Worm (Caenorhabditis elegans): Measurements from ENCODE around the gene lgc-58.
A peak's percentile ranks its signal among the peaks of the same experiment; 100 is the strongest.

Gene lgc-58

DNA sequence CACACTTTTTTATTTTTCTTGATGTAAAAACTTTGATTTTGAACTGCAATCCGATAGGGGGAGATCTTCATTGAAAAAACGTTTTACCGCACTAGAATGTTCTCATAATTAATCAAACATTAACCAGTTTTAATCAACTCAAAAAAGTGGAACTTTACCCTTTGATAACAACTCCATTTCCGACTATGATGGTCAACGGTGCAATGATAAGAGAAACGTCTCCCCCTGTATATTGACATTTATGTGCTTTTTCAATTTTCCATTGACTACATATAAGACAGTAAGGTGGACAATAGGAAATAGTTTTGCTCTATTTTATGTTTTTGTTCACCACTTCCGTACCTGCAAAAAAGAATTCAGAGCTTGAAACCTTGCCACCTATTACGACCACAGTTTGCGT, 23.1 kb downstream of the lgc-58 start:
- TF ChIP-seq med-1 (GFP tag; optimal IDR thresholded peaks at IDR 0.05; ENCODE audit: insufficient read depth) (no peak), ztf-29 (GFP tag; IDR thresholded peaks at IDR 0.05) (no peak), T22C8.4 (GFP tag; IDR thresholded peaks at IDR 0.05) (no peak), cog-1 (tag; optimal IDR thresholded peaks at IDR 0.05) (no peak), ztf-23 (GFP tag; IDR thresholded peaks at IDR 0.05) (0 out of 2 replicates have a peak, but pooled peaks have one; percentile 17), tab-1 (GFP tag; IDR thresholded peaks at IDR 0.05) (no peak), flt-1 (GFP tag; IDR thresholded peaks at IDR 0.05) (no peak), klf-2 (GFP tag; conservative IDR thresholded peaks at IDR 0.05) (no peak)

DNA sequence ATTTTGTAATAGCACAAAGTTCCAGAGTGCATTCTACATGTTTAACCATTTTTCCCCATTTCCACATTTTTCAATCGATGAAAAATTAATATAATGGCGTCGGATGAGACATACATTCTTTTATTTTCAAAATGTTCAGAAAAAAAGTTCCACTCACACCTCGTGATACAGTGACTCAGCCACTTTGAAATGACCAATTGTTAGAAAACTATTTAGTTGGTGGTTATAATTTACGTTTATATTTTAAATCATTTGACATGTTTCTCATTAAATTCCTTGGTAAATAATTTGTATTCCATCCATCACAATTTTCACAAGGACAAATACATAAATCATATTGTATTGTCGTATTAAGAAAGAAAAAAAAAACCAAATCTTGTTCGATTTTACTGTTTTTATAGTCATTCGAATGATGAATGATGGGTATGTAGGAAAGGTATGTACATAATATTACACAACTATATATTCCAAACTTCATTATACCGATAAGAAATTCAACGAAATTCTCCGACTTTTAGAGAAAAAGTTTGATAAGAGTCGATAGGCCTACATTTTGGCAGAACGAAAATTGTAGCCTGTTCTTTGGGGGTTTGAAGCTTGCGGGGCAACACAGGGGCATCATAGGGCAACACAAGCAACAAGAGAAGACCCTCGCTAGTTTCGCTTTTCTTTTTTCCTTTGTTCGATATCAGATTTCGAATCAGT, 25.2 kb downstream of the lgc-58 start:
- TF ChIP-seq cog-1 (tag; optimal IDR thresholded peaks at IDR 0.05) (no peak), med-1 (GFP tag; optimal IDR thresholded peaks at IDR 0.05; ENCODE audit: insufficient read depth) (no peak), flt-1 (GFP tag; IDR thresholded peaks at IDR 0.05) (no peak), tab-1 (GFP tag; IDR thresholded peaks at IDR 0.05) (no peak), ztf-29 (GFP tag; IDR thresholded peaks at IDR 0.05) (no peak), ref-1 (GFP tag; conservative IDR thresholded peaks at IDR 0.05) (no peak), ztf-23 (GFP tag; IDR thresholded peaks at IDR 0.05) (no peak)

DNA sequence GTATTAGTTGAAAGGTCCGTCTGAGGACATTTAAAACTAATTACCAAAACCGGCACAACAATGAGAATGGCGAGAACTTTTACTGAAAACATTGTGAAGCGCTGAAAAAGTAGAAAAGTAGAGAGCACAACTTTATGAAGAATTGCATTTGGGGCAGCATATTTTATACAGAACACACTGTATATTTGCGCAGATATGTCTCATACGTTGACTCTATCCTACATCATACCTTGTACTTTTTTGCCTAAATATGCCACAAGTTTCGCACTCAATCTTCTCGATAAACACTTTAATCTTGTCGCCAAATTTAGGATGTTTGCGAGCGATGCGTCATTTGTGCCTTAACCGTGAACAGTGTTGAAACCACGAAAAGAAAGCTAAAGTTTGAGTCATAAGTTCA, 28.0 kb downstream of the lgc-58 start, which contains the start of gene C15H9.11:
TSS of gene C15H9.11 (minus strand) at position 101 of the 400 bp plus-strand sequence.
- TF ChIP-seq ref-1 (GFP tag; conservative IDR thresholded peaks at IDR 0.05): no peak
- no peak for TF ChIP-seq klf-2 (GFP tag; conservative IDR thresholded peaks at IDR 0.05)
- TF ChIP-seq flt-1 (GFP tag; IDR thresholded peaks at IDR 0.05): no peak
- no peak for TF ChIP-seq T22C8.4 (GFP tag; IDR thresholded peaks at IDR 0.05)
- TF ChIP-seq tab-1 (GFP tag; IDR thresholded peaks at IDR 0.05): no peak
- TF ChIP-seq ztf-23 (GFP tag; IDR thresholded peaks at IDR 0.05): no peak
- no peak for TF ChIP-seq med-1 (GFP tag; optimal IDR thresholded peaks at IDR 0.05; ENCODE audit: insufficient read depth)
- no peak for TF ChIP-seq cog-1 (tag; optimal IDR thresholded peaks at IDR 0.05)
- TF ChIP-seq ztf-29 (GFP tag; IDR thresholded peaks at IDR 0.05): no peak

DNA sequence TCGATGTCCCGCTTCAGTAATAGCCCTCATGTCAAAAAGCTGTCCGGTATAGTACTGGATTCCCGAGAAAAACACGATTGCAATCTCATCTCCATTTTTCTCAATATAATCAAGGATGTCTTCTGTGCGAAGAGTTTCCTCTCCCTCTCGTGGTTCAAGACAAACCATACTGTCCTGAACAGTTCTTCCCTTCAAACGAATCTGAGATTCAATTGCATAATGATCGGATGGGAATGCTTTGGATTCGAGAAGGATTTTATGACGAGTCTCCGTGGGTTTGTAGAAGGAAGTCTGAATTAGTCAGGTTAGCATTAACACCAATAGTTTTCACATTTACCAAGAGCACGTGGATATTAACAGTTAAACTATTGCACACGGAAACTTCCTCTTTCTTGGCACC, 32.7 kb downstream of the lgc-58 start:
- no peak for TF ChIP-seq klf-2 (GFP tag; conservative IDR thresholded peaks at IDR 0.05)
- no peak for TF ChIP-seq flt-1 (GFP tag; IDR thresholded peaks at IDR 0.05)

DNA sequence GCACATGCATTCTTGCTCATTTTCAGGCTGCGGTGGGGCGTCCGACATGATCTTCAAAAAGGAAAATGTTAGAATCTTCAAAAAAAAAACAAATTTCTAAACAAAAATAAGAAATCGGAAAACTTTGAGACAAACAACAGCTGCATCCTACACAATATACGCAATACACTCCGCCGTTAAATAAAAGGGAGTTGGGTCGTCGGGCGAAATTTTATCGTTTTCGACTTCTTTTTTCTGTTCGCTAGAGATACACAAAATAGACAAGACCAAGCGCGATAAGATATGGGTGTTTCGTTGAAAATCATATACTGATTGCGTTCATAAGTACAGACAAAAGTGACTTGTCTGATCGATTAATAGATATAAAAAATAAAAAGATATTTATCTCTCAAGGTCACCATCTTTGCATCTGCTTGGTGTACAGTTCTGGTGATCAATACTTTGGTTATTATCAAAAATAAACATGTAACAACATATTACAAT, 34.0 kb downstream of the lgc-58 start, which contains the start of gene kynu-1:
TSS of gene kynu-1 (minus strand) at position 51 of the 483 bp plus-strand sequence.
- no peak for TF ChIP-seq ztf-29 (GFP tag; IDR thresholded peaks at IDR 0.05)
- TF ChIP-seq flt-1 (GFP tag; IDR thresholded peaks at IDR 0.05): no peak
- no peak for TF ChIP-seq T22C8.4 (GFP tag; IDR thresholded peaks at IDR 0.05)
- no peak for TF ChIP-seq cog-1 (tag; optimal IDR thresholded peaks at IDR 0.05)
- TF ChIP-seq ref-1 (GFP tag; conservative IDR thresholded peaks at IDR 0.05): no peak
- TF ChIP-seq tab-1 (GFP tag; IDR thresholded peaks at IDR 0.05): no peak
- no peak for TF ChIP-seq klf-2 (GFP tag; conservative IDR thresholded peaks at IDR 0.05)
- no peak for TF ChIP-seq med-1 (GFP tag; optimal IDR thresholded peaks at IDR 0.05; ENCODE audit: insufficient read depth)

DNA sequence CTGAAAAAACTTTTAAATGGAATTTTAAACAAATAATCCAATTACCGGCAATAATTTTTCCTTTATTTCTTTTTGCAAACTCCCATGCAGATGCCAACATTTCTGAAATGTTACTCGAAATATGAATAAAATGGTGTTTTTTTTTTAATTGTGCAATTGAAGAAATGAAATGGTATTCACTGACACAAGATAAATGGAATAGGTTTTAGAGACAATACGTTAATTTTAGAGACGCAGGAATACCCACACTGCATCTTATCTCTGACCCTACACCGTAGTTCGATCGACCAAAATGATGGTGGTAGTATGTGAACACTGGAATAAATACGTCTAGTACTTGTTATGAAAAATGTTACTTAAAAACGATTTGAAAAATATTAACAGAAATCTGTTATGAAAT, 37.5 kb downstream of the lgc-58 start, which contains the start of gene prx-3:
TSS of gene prx-3 (minus strand) at position 101 of the 400 bp plus-strand sequence.
- TF ChIP-seq klf-2 (GFP tag; conservative IDR thresholded peaks at IDR 0.05): no peak
- TF ChIP-seq ref-1 (GFP tag; conservative IDR thresholded peaks at IDR 0.05): no peak
- TF ChIP-seq ztf-23 (GFP tag; IDR thresholded peaks at IDR 0.05): no peak
- no peak for TF ChIP-seq ztf-29 (GFP tag; IDR thresholded peaks at IDR 0.05)
- no peak for TF ChIP-seq tab-1 (GFP tag; IDR thresholded peaks at IDR 0.05)
- TF ChIP-seq med-1 (GFP tag; optimal IDR thresholded peaks at IDR 0.05; ENCODE audit: insufficient read depth): no peak

DNA sequence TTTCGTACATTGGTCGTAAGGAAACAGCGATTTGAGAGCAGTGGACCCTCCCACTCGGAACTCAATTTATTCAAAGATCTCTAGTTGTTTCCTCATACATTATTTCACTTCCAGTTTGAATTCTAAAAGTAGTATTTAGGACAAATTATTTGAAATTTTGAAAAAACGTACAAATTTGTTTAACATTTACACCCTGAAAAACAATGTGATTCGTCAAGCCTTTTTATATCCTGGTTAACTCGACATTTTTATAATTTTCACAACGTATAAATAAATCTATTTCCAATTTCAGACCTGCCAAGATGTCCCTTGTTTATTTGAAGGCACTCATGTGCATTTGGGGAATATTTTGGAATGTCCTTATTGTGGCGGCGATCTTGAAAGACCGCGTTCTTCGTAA, 40.2 kb downstream of the lgc-58 start, which contains the start of gene C15H9.3:
TSS of gene C15H9.3 (plus strand) at position 301 of the 400 bp plus-strand sequence.
- TF ChIP-seq ref-1 (GFP tag; conservative IDR thresholded peaks at IDR 0.05) (no peak), tab-1 (GFP tag; IDR thresholded peaks at IDR 0.05) (no peak), cog-1 (tag; optimal IDR thresholded peaks at IDR 0.05) (no peak), ztf-29 (GFP tag; IDR thresholded peaks at IDR 0.05) (no peak), klf-2 (GFP tag; conservative IDR thresholded peaks at IDR 0.05) (no peak), T22C8.4 (GFP tag; IDR thresholded peaks at IDR 0.05) (no peak), med-1 (GFP tag; optimal IDR thresholded peaks at IDR 0.05; ENCODE audit: insufficient read depth) (no peak), ztf-23 (GFP tag; IDR thresholded peaks at IDR 0.05) (no peak), flt-1 (GFP tag; IDR thresholded peaks at IDR 0.05) (no peak)

DNA sequence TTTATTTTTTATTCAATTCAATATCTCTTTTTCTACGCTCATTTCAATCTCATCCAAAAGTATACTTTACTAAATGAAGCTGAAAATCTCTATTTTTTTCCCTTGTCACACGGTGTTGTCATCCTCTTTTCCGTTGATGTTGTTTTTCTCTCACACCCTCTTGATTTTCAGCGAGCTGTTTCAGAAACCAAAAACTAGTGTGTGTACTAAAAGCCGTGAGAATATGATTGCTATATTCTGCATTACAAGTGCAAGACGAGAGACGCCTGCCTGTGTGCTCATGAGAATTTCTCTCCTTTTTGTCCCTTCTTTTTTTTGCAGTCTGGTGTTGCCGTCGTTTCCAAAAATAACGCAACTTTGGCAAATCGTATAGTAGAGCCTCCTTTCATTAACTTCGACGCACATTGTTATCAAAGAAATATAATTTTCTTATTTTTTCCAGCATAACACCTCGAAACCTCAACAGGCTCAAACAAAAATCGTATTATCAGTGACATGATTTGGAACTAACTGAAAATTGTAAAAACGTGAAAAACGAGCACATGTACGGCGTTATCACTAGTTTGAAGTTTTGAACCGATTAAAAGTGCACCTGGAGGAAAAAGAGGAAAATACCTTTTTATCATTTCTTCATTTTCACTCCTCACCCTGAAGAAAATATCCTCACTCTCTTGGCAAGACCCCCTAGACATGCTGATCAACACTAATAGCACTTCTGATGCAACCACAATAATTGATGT, 42.9 kb downstream of the lgc-58 start, which contains the start of gene C15H9.2:
TSS of gene C15H9.2 (plus strand) at position 441 of the 740 bp plus-strand sequence.
- TF ChIP-seq med-1 (GFP tag; optimal IDR thresholded peaks at IDR 0.05; ENCODE audit: insufficient read depth): no peak
- TF ChIP-seq cog-1 (tag; optimal IDR thresholded peaks at IDR 0.05): no peak
- no peak for TF ChIP-seq flt-1 (GFP tag; IDR thresholded peaks at IDR 0.05)
- TF ChIP-seq ref-1 (GFP tag; conservative IDR thresholded peaks at IDR 0.05): no peak
- TF ChIP-seq tab-1 (GFP tag; IDR thresholded peaks at IDR 0.05): no peak
- no peak for TF ChIP-seq klf-2 (GFP tag; conservative IDR thresholded peaks at IDR 0.05)
- TF ChIP-seq T22C8.4 (GFP tag; IDR thresholded peaks at IDR 0.05): no peak
- no peak for TF ChIP-seq ztf-29 (GFP tag; IDR thresholded peaks at IDR 0.05)
- no peak for TF ChIP-seq ztf-23 (GFP tag; IDR thresholded peaks at IDR 0.05)

DNA sequence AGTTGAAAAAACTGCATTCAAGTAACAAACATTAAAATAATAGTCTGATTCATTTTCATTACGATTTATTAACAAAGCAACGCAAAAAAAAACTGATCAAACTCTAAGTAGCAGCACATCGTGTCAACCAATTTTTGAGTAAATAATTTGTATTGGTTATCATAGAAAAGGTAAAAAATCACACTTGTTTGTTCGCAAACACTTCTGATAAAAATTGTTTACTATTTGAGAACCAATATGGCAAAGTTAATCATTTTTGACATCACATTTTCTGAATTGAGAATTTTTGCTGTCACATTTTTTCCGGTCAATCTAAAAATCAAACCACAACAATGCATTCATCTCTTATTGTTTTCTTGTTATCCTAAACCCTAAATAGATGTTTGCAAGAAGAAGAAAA, 46.0 kb downstream of the lgc-58 start:
- TF ChIP-seq T22C8.4 (GFP tag; IDR thresholded peaks at IDR 0.05) (no peak), klf-2 (GFP tag; conservative IDR thresholded peaks at IDR 0.05) (no peak), flt-1 (GFP tag; IDR thresholded peaks at IDR 0.05) (no peak), ztf-29 (GFP tag; IDR thresholded peaks at IDR 0.05) (no peak), cog-1 (tag; optimal IDR thresholded peaks at IDR 0.05) (no peak), ztf-23 (GFP tag; IDR thresholded peaks at IDR 0.05) (no peak), med-1 (GFP tag; optimal IDR thresholded peaks at IDR 0.05; ENCODE audit: insufficient read depth) (no peak)
